Fruit fly (Drosophila melanogaster) whole organism, adult: ENCODE results near the gene CG17549.
A peak's percentile ranks its signal among the peaks of the same experiment; 100 is the strongest.

Source experiments
- CG11617 ChIP-seq: fragments of 200-800 bp; sonication (Bioruptor generic); optimal IDR thresholded peaks from 2 replicates; lab custom pipeline; 2017; ENCODE audit warnings: mild to moderate bottlenecking, missing biosample characterization, missing genetic modification reagents, missing genetic modification characterization
- CG1620 ChIP-seq: fragments of 200-800 bp; sonication (Bioruptor generic); optimal IDR thresholded peaks from 2 replicates; lab custom pipeline; 2016; ENCODE audit warnings: missing biosample characterization, missing genetic modification characterization
- CG7101 ChIP-seq: fragments of 200-800 bp; sonication (Bioruptor generic); optimal IDR thresholded peaks from 2 replicates; lab custom pipeline; 2018; ENCODE audit warnings: missing biosample characterization, mild to moderate bottlenecking, missing genetic modification characterization, moderate library complexity
- Crg-1 ChIP-seq: fragments of 200-800 bp; sonication (Bioruptor generic); optimal IDR thresholded peaks from 2 replicates; lab custom pipeline; 2016; ENCODE audit warnings: missing biosample characterization, missing genetic modification characterization
- bab1 ChIP-seq: fragments of 200-800 bp; sonication (Bioruptor generic); optimal IDR thresholded peaks from 3 replicates; lab custom pipeline; 2019; ENCODE audit warnings: missing biosample characterization, mild to moderate bottlenecking, missing genetic modification characterization, moderate library complexity
- cic ChIP-seq: fragments of 200-800 bp; sonication (Bioruptor generic); optimal IDR thresholded peaks from 2 replicates; lab custom pipeline; 2017; ENCODE audit warnings: missing biosample characterization, mild to moderate bottlenecking, missing genetic modification characterization, moderate library complexity
- cnc ChIP-seq, 2 experiments: fragments of >200 bp; optimal IDR thresholded peaks; 2 replicates each; lab custom pipeline; 2017
- kay ChIP-seq: fragments of 200-800 bp; sonication (Bioruptor generic); peaks from one replicate; lab custom pipeline; 2016; ENCODE audit warnings: missing biosample characterization, missing genetic modification characterization, borderline replicate concordance
- tj ChIP-seq: fragments of 200-800 bp; sonication (Bioruptor generic); optimal IDR thresholded peaks from 3 replicates; lab custom pipeline; 2017; ENCODE audit warnings: missing biosample characterization, mild to moderate bottlenecking, missing genetic modification characterization, moderate library complexity
- toe ChIP-seq: fragments of 200-800 bp; sonication (Bioruptor generic); optimal IDR thresholded peaks from 2 replicates; lab custom pipeline; 2016; ENCODE audit warnings: missing biosample characterization, missing genetic modification characterization

DNA sequence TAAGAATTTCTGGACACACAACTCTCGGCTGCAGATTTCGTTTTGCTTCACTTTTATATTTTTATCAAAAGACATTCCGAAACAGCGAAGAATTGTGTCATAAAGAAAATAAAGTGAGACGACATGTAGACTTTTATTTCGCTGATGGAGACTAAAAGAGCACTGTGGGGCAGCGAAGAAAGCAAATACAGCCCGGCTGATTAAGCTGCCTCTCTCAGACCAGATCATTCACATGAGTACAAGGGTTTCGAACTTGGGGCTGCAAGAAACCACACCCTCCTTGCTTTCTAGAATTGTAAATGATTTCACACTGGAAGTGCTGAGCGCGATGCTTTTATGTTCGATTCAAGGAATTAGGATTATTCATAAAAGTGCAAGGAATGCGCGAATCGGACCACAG, 35.2 kb upstream of the CG17549 start:
- no peak for TF ChIP-seq cic (GFP tag; lab: Kevin White, UChicago)
- TF ChIP-seq tj: peak; percentile 97
- TF ChIP-seq kay (GFP tag; lab: Kevin White, UChicago): no peak
- no peak for TF ChIP-seq toe
- TF ChIP-seq CG1620 (GFP tag; lab: Kevin White, UChicago): no peak
- TF ChIP-seq cnc (optimal IDR thresholded peaks at IDR 0.05; lab: Kevin White, UChicago): no peak
- TF ChIP-seq Crg-1: no peak
- no peak for TF ChIP-seq CG11617
- no peak for TF ChIP-seq bab1
- TF ChIP-seq CG7101 (tag; lab: Kevin White, UChicago): no peak
